Worm (Caenorhabditis elegans) whole organism, L3 larva: ENCODE results near the gene str-175.

Experiments
- aly-2 ChIP-seq: fragments of 150-350 bp; optimal IDR thresholded peaks from 2 replicates; lab custom pipeline; 2014; ENCODE audit warnings: missing biosample characterization, missing genetic modification characterization
- ama-1 ChIP-seq: fragments of 150-350 bp; optimal IDR thresholded peaks from 2 replicates; lab custom pipeline; 2018
- elt-1 ChIP-seq: fragments of 150-350 bp; optimal IDR thresholded peaks from 2 replicates; lab custom pipeline; 2014; ENCODE audit warnings: missing biosample characterization, missing genetic modification characterization
- jun-1 ChIP-seq: fragments of 150-350 bp; optimal IDR thresholded peaks from 2 replicates; lab custom pipeline; 2014; ENCODE audit warnings: missing biosample characterization, missing genetic modification reagents, missing genetic modification characterization
- lin-15B ChIP-seq: fragments of 150-350 bp; optimal IDR thresholded peaks from 2 replicates; lab custom pipeline; 2014; ENCODE audit warnings: missing biosample characterization, missing genetic modification characterization
- mdl-1 ChIP-seq: fragments of 150-350 bp; optimal IDR thresholded peaks from 2 replicates; lab custom pipeline; 2014; ENCODE audit warnings: missing biosample characterization, missing genetic modification characterization
- nhr-23 ChIP-seq: fragments of 150-350 bp; optimal IDR thresholded peaks from 2 replicates; lab custom pipeline; 2014; ENCODE audit warnings: missing biosample characterization, missing genetic modification reagents, missing genetic modification characterization
- nhr-237 ChIP-seq: fragments of 150-350 bp; optimal IDR thresholded peaks from 2 replicates; lab custom pipeline; 2014; ENCODE audit warnings: missing biosample characterization, missing genetic modification characterization
- nhr-28 ChIP-seq: fragments of 150-350 bp; optimal IDR thresholded peaks from 2 replicates; lab custom pipeline; 2014; ENCODE audit warnings: missing biosample characterization, missing genetic modification characterization
- pha-4 ChIP-seq: fragments of 150-350 bp; optimal IDR thresholded peaks from 2 replicates; lab custom pipeline; 2014; ENCODE audit warnings: missing biosample characterization, missing genetic modification reagents, missing genetic modification characterization
- unc-39 ChIP-seq: sonication (generic microtip); optimal IDR thresholded peaks from 4 replicates; lab custom pipeline; 2017; ENCODE audit warnings: missing biosample characterization, missing genetic modification characterization
- ztf-11 ChIP-seq: fragments of 150-350 bp; optimal IDR thresholded peaks from 2 replicates; lab custom pipeline; 2014; ENCODE audit warnings: missing biosample characterization, missing genetic modification characterization

- no peak for TF ChIP-seq nhr-237 (tag; lab: Kevin White, UChicago)
- no peak for TF ChIP-seq nhr-28
- TF ChIP-seq unc-39 (tag; lab: Kevin White, UChicago), result no peak
- no peak for TF ChIP-seq nhr-23
- no peak for TF ChIP-seq lin-15B (tag; lab: Kevin White, UChicago)
- no peak for TF ChIP-seq ama-1 (lab: Kevin White, UChicago)
- no peak for TF ChIP-seq pha-4 (tag; lab: Kevin White, UChicago)
- TF ChIP-seq jun-1, result no peak
- no peak for TF ChIP-seq mdl-1
- TF ChIP-seq ztf-11, result no peak
- no peak for TF ChIP-seq aly-2 (tag; lab: Kevin White, UChicago)
- TF ChIP-seq elt-1 (tag; lab: Kevin White, UChicago), result no peak
Observed at ce11 chrIV:4883984-4884383, 13.5 kb upstream of the str-175 start, which contains the start of gene str-166.
